Worm (Caenorhabditis elegans): ENCODE data around the gene dnj-25.
A peak's percentile ranks its signal among the peaks of the same experiment; 100 is the strongest.

Gene dnj-25

ce11 chrV:20778257-20778697 lies 34.1 kb upstream of the dnj-25 start (continued):
- TF ChIP-seq mxl-3 (GFP tag; optimal IDR thresholded peaks at IDR 0.05) (peak; percentile 99), mdl-1 (tag; optimal IDR thresholded peaks at IDR 0.05) (peak; percentile 89 to 99), ceh-32 (tag; optimal IDR thresholded peaks at IDR 0.05; ENCODE audit: poor library complexity) (peak; percentile 69), lin-15B (tag; optimal IDR thresholded peaks at IDR 0.05) (no peak), F26F4.8 (GFP tag; conservative IDR thresholded peaks at IDR 0.05) (no peak), F49E8.2 (tag; optimal IDR thresholded peaks at IDR 0.05; ENCODE audit: borderline replicate concordance) (no peak), Y105C5A.15 (GFP tag; IDR thresholded peaks at IDR 0.05) (no peak), pha-4 (GFP tag; IDR thresholded peaks at IDR 0.05) (peak; percentile 82), pha-4 (tag; optimal IDR thresholded peaks at IDR 0.05) (peak; percentile 100), nhr-41 (GFP tag; IDR thresholded peaks at IDR 0.05) (peak; percentile 72; the same call in 1 of the 2 replicates), pqm-1 (tag; optimal IDR thresholded peaks at IDR 0.05) (peak; percentile 33), tag-97 (GFP tag; IDR thresholded peaks at IDR 0.05) (no peak), unc-130 (GFP tag; optimal IDR thresholded peaks at IDR 0.05) (peak; percentile 8), duxl-1 (tag; optimal IDR thresholded peaks at IDR 0.05; ENCODE audit: poor library complexity) (peak; percentile 83), saeg-2 (GFP tag; IDR thresholded peaks at IDR 0.05) (peak; percentile 84), nhr-111 (GFP tag; optimal IDR thresholded peaks at IDR 0.05) (no peak)

- TF ChIP-seq fos-1 (tag; optimal IDR thresholded peaks at IDR 0.05) (no peak), snpc-4 (tag; optimal IDR thresholded peaks at IDR 0.05) (no peak), nhr-77 (tag; optimal IDR thresholded peaks at IDR 0.05) (peak; percentile 64), Y75B8A.6 (GFP tag; IDR thresholded peaks at IDR 0.05) (no peak), nhr-10 (tag; optimal IDR thresholded peaks at IDR 0.05) (no peak), tra-1 (GFP tag; IDR thresholded peaks at IDR 0.05) (peak; percentile 29; the same call in 1 of the 2 replicates), ztf-11 (tag; optimal IDR thresholded peaks at IDR 0.05) (no peak), lin-29 (GFP tag; IDR thresholded peaks at IDR 0.05) (no peak), ceh-62 (tag; optimal IDR thresholded peaks at IDR 0.05) (no peak), pqm-1 (tag; optimal IDR thresholded peaks at IDR 0.05) (peak; percentile 16), Y105C5A.15 (GFP tag; IDR thresholded peaks at IDR 0.05) (no peak), php-3 (GFP tag; IDR thresholded peaks at IDR 0.05) (peak; percentile 56; the same call in 1 of the 2 replicates), nhr-111 (GFP tag; optimal IDR thresholded peaks at IDR 0.05) (no peak), nhr-102 (tag; optimal IDR thresholded peaks at IDR 0.05) (no peak), hlh-11 (tag; optimal IDR thresholded peaks at IDR 0.05) (peak; percentile 77), attf-4 (tag; optimal IDR thresholded peaks at IDR 0.05) (no peak), F49E8.2 (tag; optimal IDR thresholded peaks at IDR 0.05; ENCODE audit: borderline replicate concordance) (no peak), jun-1 (tag; optimal IDR thresholded peaks at IDR 0.05) (no peak), daf-19 (GFP tag; conservative IDR thresholded peaks at IDR 0.05) (no peak), nhr-6 (tag; optimal IDR thresholded peaks at IDR 0.05) (no peak), lsy-2 (tag; optimal IDR thresholded peaks at IDR 0.05) (peak; percentile 48 to 64), lir-3 (tag; optimal IDR thresholded peaks at IDR 0.05) (no peak), gei-8 (GFP tag; optimal IDR thresholded peaks at IDR 0.05) (no peak), madf-5 (GFP tag; IDR thresholded peaks at IDR 0.05) (no peak), egl-27 (tag; optimal IDR thresholded peaks at IDR 0.05) (no peak), daf-12 (tag; optimal IDR thresholded peaks at IDR 0.05) (no peak), Y5F2A.4 (GFP tag; optimal IDR thresholded peaks at IDR 0.05) (no peak), F26F4.8 (GFP tag; conservative IDR thresholded peaks at IDR 0.05) (no peak), duxl-1 (tag; optimal IDR thresholded peaks at IDR 0.05; ENCODE audit: poor library complexity) (no peak), dmd-9 (GFP tag; IDR thresholded peaks at IDR 0.05) (no peak), Y48G9A.11 (GFP tag; IDR thresholded peaks at IDR 0.05) (no peak), ces-1 (GFP tag; optimal IDR thresholded peaks at IDR 0.05) (peak; percentile 19), F37D6.2 (tag; optimal IDR thresholded peaks at IDR 0.05) (no peak), ZK337.2 (GFP tag; IDR thresholded peaks at IDR 0.05) (no peak), lin-15B (tag; optimal IDR thresholded peaks at IDR 0.05) (no peak), unc-39 (tag; optimal IDR thresholded peaks at IDR 0.05) (no peak), R02D3.7 (tag; optimal IDR thresholded peaks at IDR 0.05) (no peak), T26A8.4 (GFP tag; IDR thresholded peaks at IDR 0.05) (peak; percentile 14; the same call in 1 of the 2 replicates), spr-1 (tag; optimal IDR thresholded peaks at IDR 0.05) (no peak), hif-1 (tag; optimal IDR thresholded peaks at IDR 0.05) (peak in 1 of 2 experiments; percentile 84)
These were observed 32.6 kb upstream of the dnj-25 start for ce11 chrV:20776761-20777160.

All from whole organism, L4 larva.